Fruit fly (Drosophila melanogaster): ENCODE results near the gene TpnC73F.

TpnC73F gene

DNA sequence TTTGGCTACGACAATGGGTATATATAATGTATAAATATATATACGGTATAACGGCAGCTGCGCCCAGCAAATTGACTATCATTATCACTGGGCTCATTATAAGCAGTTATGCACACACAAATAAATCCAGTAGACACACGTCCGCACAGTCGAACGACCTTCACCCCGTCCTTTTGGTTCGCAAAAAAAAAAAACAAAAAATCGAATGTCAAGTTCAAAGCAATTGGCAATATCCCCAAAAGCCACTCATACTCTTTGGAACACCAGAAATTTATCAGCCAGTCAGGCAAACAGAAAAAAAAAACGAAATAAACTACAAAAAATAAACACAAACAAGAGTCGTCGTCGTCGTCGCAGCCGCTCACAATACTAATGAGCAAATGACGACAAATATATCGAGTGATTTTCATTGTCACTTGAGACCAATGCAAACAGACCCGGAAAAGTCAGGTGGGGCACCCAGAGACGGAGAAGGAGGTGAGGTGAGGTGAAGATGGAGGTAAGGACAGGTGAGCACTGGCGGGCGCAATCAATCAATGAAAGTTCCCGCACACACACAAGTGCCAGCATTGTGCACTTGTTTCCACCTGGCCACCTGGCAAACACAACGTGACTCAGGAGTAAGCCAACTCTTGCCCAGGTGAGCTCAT, 41.0 kb upstream of the TpnC73F start (continued):
- TF ChIP-seq Med (GFP tag) = peak; percentile 54
- TF ChIP-seq Rfx (GFP tag; IDR thresholded peaks at IDR 0.05) = peak; percentile 69
- TF ChIP-seq ERR (GFP tag; optimal IDR thresholded peaks at IDR 0.05) = peak; percentile 12
- TF ChIP-seq gce (GFP tag; IDR thresholded peaks at IDR 0.05) = 0 out of 3 replicates have a peak, but pooled peaks have one; percentile 35
- no peak for TF ChIP-seq kay (GFP tag; optimal IDR thresholded peaks at IDR 0.05)
- peak; percentile 30 for TF ChIP-seq en (GFP tag; optimal IDR thresholded peaks at IDR 0.05)
- TF ChIP-seq E2f1 (GFP tag; IDR thresholded peaks at IDR 0.05) = 0 out of 2 replicates have a peak, but pooled peaks have one; percentile 12
- TF ChIP-seq CG7357 (GFP tag; IDR thresholded peaks at IDR 0.05) = 0 out of 3 replicates have a peak, but pooled peaks have one; percentile 6
- peak; percentile 16 for TF ChIP-seq her (GFP tag; optimal IDR thresholded peaks at IDR 0.05)
- TF ChIP-seq CG7372 (GFP tag; IDR thresholded peaks at IDR 0.05) = peak; percentile 44
- TF ChIP-seq HHEX (GFP tag; optimal IDR thresholded peaks at IDR 0.05) = no peak
- TF ChIP-seq ssp (GFP tag; IDR thresholded peaks at IDR 0.05) = no peak
- peak; percentile 6; the same call in 1 of the 2 replicates for TF ChIP-seq CG11085 (GFP tag; IDR thresholded peaks at IDR 0.05)
- peak; percentile 47; the same call in 1 of the 2 replicates for TF ChIP-seq Taf1 (GFP tag; IDR thresholded peaks at IDR 0.05)
- TF ChIP-seq CG11560 (tag; IDR thresholded peaks at IDR 0.05) = peak; percentile 6; the same call in 1 of the 3 replicates
- peak; percentile 63 for TF ChIP-seq CG8281 (tag; optimal IDR thresholded peaks at IDR 0.05)
- TF ChIP-seq ci (GFP tag; IDR thresholded peaks at IDR 0.05) = 0 out of 3 replicates have a peak, but pooled peaks have one; percentile 26
- peak; percentile 28 for TF ChIP-seq CG3847 (GFP tag; IDR thresholded peaks at IDR 0.05)
- TF ChIP-seq ATbp (GFP tag; optimal IDR thresholded peaks at IDR 0.05) = peak; percentile 4
- no peak for TF ChIP-seq bcd (GFP tag; optimal IDR thresholded peaks at IDR 0.05)
- no peak for TF ChIP-seq nmo (GFP tag; optimal IDR thresholded peaks at IDR 0.05)
- no peak for TF ChIP-seq Mes4 (GFP tag; optimal IDR thresholded peaks at IDR 0.05)
- no peak for TF ChIP-seq Adf1 (GFP tag; IDR thresholded peaks at IDR 0.05)
- TF ChIP-seq CG2199 (GFP tag; IDR thresholded peaks at IDR 0.05) = no peak
- TF ChIP-seq odd (GFP tag; optimal IDR thresholded peaks at IDR 0.05) = no peak
- TF ChIP-seq E2f2 (GFP tag; IDR thresholded peaks at IDR 0.05) = no peak
- TF ChIP-seq z (GFP tag; IDR thresholded peaks at IDR 0.05) = peak; percentile 25; the same call in 1 of the 3 replicates
- 0 out of 2 replicates have a peak, but pooled peaks have one; percentile 20 for TF ChIP-seq gsb (GFP tag; IDR thresholded peaks at IDR 0.05)
- no peak for TF ChIP-seq CG3281 (GFP tag; optimal IDR thresholded peaks at IDR 0.05)
- TF ChIP-seq row (GFP tag; IDR thresholded peaks at IDR 0.05) = peak; percentile 11; the same call in 2 of the 3 replicates
- 0 out of 2 replicates have a peak, but pooled peaks have one; percentile 6 for TF ChIP-seq klu (GFP tag; IDR thresholded peaks at IDR 0.05)
- peak; percentile 30 for TF ChIP-seq CG2875 (GFP tag; optimal IDR thresholded peaks at IDR 0.05)
- peak; percentile 91 for TF ChIP-seq sd (tag; optimal IDR thresholded peaks at IDR 0.05)
- peak in 1 of 2 experiments; percentile 3 for TF ChIP-seq tll (GFP tag; optimal IDR thresholded peaks at IDR 0.05)
- TF ChIP-seq Side (GFP tag; optimal IDR thresholded peaks at IDR 0.05) = no peak
- TF ChIP-seq gro (GFP tag; optimal IDR thresholded peaks at IDR 0.05) = no peak
- TF ChIP-seq pfk (GFP tag; optimal IDR thresholded peaks at IDR 0.05) = no peak
- TF ChIP-seq CG33557 (GFP tag; optimal IDR thresholded peaks at IDR 0.05) = peak; percentile 20
- TF ChIP-seq h (optimal IDR thresholded peaks at IDR 0.05) = no peak
- TF ChIP-seq CG32532 (GFP tag; IDR thresholded peaks at IDR 0.05) = peak; percentile 54
- TF ChIP-seq corto (GFP tag; optimal IDR thresholded peaks at IDR 0.05) = no peak
- peak; percentile 21; the same call in 1 of the 2 replicates for TF ChIP-seq H2.0 (GFP tag; IDR thresholded peaks at IDR 0.05)
- TF ChIP-seq CG8388 (GFP tag; optimal IDR thresholded peaks at IDR 0.05) = no peak
- no peak for TF ChIP-seq CG30403 (GFP tag; optimal IDR thresholded peaks at IDR 0.05)
- TF ChIP-seq CG15601 (tag; optimal IDR thresholded peaks at IDR 0.05) = no peak
- peak; percentile 45 for TF ChIP-seq Ptx1 (GFP tag; IDR thresholded peaks at IDR 0.05)
- no peak for TF ChIP-seq Dbx (GFP tag; IDR thresholded peaks at IDR 0.05)
- peak; percentile 57 for TF ChIP-seq al (GFP tag; IDR thresholded peaks at IDR 0.05)
- peak; percentile 3 for TF ChIP-seq kni (GFP tag; optimal IDR thresholded peaks at IDR 0.05)
- peak; percentile 25 for TF ChIP-seq CG15696 (tag; optimal IDR thresholded peaks at IDR 0.05)
